Fruit fly (Drosophila melanogaster) whole organism, wandering third instar larva: ENCODE data around the gene CG12078.

ENCODE experiments used
- Hr78 ChIP-seq: fragments of >200 bp; optimal IDR thresholded peaks from 2 replicates; lab custom pipeline; 2017; ENCODE audit warnings: missing biosample characterization, missing genetic modification characterization
- Mio ChIP-seq: sonication (Bioruptor generic); optimal IDR thresholded peaks from 2 replicates; lab custom pipeline; 2016; ENCODE audit warnings: missing biosample characterization, missing genetic modification characterization
- foxo ChIP-seq, 2 experiments: fragments of 200-800 bp; sonication (Bioruptor generic); optimal IDR thresholded peaks; 2 replicates in 1 of 2; 3 replicates in 1 of 2; lab custom pipeline; 2016 to 2017; ENCODE audit warnings: missing biosample characterization in 2 of 2, missing genetic modification characterization in 2 of 2
- h ChIP-seq: fragments of 200-800 bp; sonication (Bioruptor generic); optimal IDR thresholded peaks from 3 replicates; lab custom pipeline; 2016; ENCODE audit warnings: missing biosample characterization, mild to moderate bottlenecking, missing genetic modification characterization
- usp ChIP-seq: fragments of >200 bp; optimal IDR thresholded peaks from 2 replicates; lab custom pipeline; 2017; ENCODE audit warnings: missing biosample characterization, missing genetic modification characterization
- woc ChIP-seq: sonication (Bioruptor generic); optimal IDR thresholded peaks from 2 replicates; lab custom pipeline; 2016; ENCODE audit warnings: missing biosample characterization, mild to moderate bottlenecking, missing genetic modification characterization

dm6 chr3L:3245189-3245588 is 1.1 kb upstream of the CG12078 start:
- no peak for TF ChIP-seq Mio
- TF ChIP-seq h (GFP tag; lab: Kevin White, UChicago): peak; percentile 71
- TF ChIP-seq Hr78 (GFP tag; lab: Kevin White, UChicago): no peak
- TF ChIP-seq usp: no peak
- TF ChIP-seq foxo (GFP tag; optimal IDR thresholded peaks at IDR 0.05; lab: Kevin White, UChicago): peak in 1 of 2 experiments; percentile 73
- TF ChIP-seq woc (GFP tag; lab: Kevin White, UChicago): peak; percentile 38
